Fruit fly (Drosophila melanogaster): ENCODE results near the gene CG31998.

dm6 chr4:165159-165558 lies 40.6 kb downstream of the CG31998 start:
- TF ChIP-seq Ada2b (GFP tag; IDR thresholded peaks at IDR 0.05), result no peak
- TF ChIP-seq CG10431 (GFP tag; optimal IDR thresholded peaks at IDR 0.05), result no peak
- TF ChIP-seq CG3407 (GFP tag; optimal IDR thresholded peaks at IDR 0.05), result no peak
- TF ChIP-seq al (GFP tag; IDR thresholded peaks at IDR 0.05), result no peak
- no peak for TF ChIP-seq Sry-δ (GFP tag; optimal IDR thresholded peaks at IDR 0.05)
- no peak for TF ChIP-seq CG17568 (GFP tag; optimal IDR thresholded peaks at IDR 0.05)
- no peak for TF ChIP-seq cg (GFP tag; optimal IDR thresholded peaks at IDR 0.05)
- TF ChIP-seq CG13123 (GFP tag; optimal IDR thresholded peaks at IDR 0.05), result no peak
- no peak for TF ChIP-seq CG10267 (tag; optimal IDR thresholded peaks at IDR 0.05)
- no peak for TF ChIP-seq gro (GFP tag; optimal IDR thresholded peaks at IDR 0.05)
- no peak for TF ChIP-seq CG8478 (optimal IDR thresholded peaks at IDR 0.05)
